Worm (Caenorhabditis elegans) whole organism, L4 larva: ENCODE measurements around the gene wapl-1.

Experiments
- F26F4.8 ChIP-seq: fragments of 200-800 bp; sonication (Bioruptor generic); conservative IDR thresholded peaks from 2 replicates; pipeline ENCODE4 v1.3.6; 2022; ENCODE audit warnings: missing genetic modification characterization, missing compliant biosample characterization
- F37D6.2 ChIP-seq: sonication (generic microtip); optimal IDR thresholded peaks from 2 replicates; lab custom pipeline; 2016; ENCODE audit warnings: mild to moderate bottlenecking, missing genetic modification characterization, missing compliant biosample characterization
- Y48G9A.11 ChIP-seq: fragments of 200-800 bp; sonication (Bioruptor generic); IDR thresholded peaks from 2 replicates; pipeline ENCODE4 v1.3.6; 2022; ENCODE audit warnings: missing genetic modification reagents, missing genetic modification characterization, missing compliant biosample characterization
- Y5F2A.4 ChIP-seq: fragments of 200-800 bp; sonication (Bioruptor generic); optimal IDR thresholded peaks from 2 replicates; lab custom pipeline; 2018; ENCODE audit warnings: mild to moderate bottlenecking, missing genetic modification characterization, missing compliant biosample characterization
- Y75B8A.6 ChIP-seq: fragments of 200-800 bp; sonication (Bioruptor generic); IDR thresholded peaks from 2 replicates; pipeline ENCODE4 v1.3.6; 2022; ENCODE audit warnings: missing genetic modification reagents, missing genetic modification characterization, missing compliant biosample characterization
- ZK546.5 ChIP-seq, 2 experiments: sonication (generic microtip); optimal IDR thresholded peaks; 2 replicates each; lab custom pipeline; 2017; ENCODE audit warnings: missing biosample characterization in 2 of 2, missing genetic modification characterization in 2 of 2
- aly-2 ChIP-seq: sonication (generic microtip); optimal IDR thresholded peaks from 2 replicates; lab custom pipeline; 2018; ENCODE audit warnings: missing biosample characterization, missing genetic modification characterization
- ceh-82 ChIP-seq: sonication (generic microtip); optimal IDR thresholded peaks from 2 replicates; lab custom pipeline; 2017; ENCODE audit warnings: missing biosample characterization, missing genetic modification characterization
- daf-19 ChIP-seq: fragments of 200-800 bp; sonication (Bioruptor generic); conservative IDR thresholded peaks from 2 replicates; pipeline ENCODE4 v1.3.6; 2022; ENCODE audit warnings: missing genetic modification characterization, missing compliant biosample characterization
- daf-8 ChIP-seq: fragments of 200-800 bp; sonication (Bioruptor generic); IDR thresholded peaks from 2 replicates; pipeline ENCODE4 v1.3.6; 2022; ENCODE audit warnings: missing genetic modification characterization, missing compliant biosample characterization
- egl-27 ChIP-seq: sonication (generic microtip); optimal IDR thresholded peaks from 3 replicates; lab custom pipeline; 2017; ENCODE audit warnings: missing biosample characterization, missing genetic modification reagents, missing genetic modification characterization
- fkh-10 ChIP-seq: fragments of 150-350 bp; optimal IDR thresholded peaks from 2 replicates; lab custom pipeline; 2014; ENCODE audit warnings: missing biosample characterization, missing genetic modification reagents, missing genetic modification characterization
- fos-1 ChIP-seq: fragments of 150-350 bp; optimal IDR thresholded peaks from 2 replicates; lab custom pipeline; 2014; ENCODE audit warnings: missing biosample characterization, missing genetic modification characterization
- hif-1 ChIP-seq, 2 experiments: sonication (generic microtip); optimal IDR thresholded peaks; 2 replicates each; lab custom pipeline; 2016 to 2017; ENCODE audit warnings: missing compliant biosample characterization in 2 of 2, missing genetic modification characterization in 2 of 2, missing genetic modification reagents in 2 of 2, missing genotype in 2 of 2, mild to moderate bottlenecking in 1 of 2
- hlh-11 ChIP-seq: fragments of 200-800 bp; sonication (Bioruptor generic); optimal IDR thresholded peaks from 2 replicates; lab custom pipeline; 2018; ENCODE audit warnings: mild to moderate bottlenecking, missing genetic modification characterization, missing compliant biosample characterization
- hlh-30 ChIP-seq: sonication (generic microtip); optimal IDR thresholded peaks from 2 replicates; lab custom pipeline; 2017; ENCODE audit warnings: antibody characterized with exemption, mild to moderate bottlenecking, missing genetic modification characterization, missing compliant biosample characterization; ENCODE audit not compliant: insufficient read depth
- hmg-1.1 ChIP-seq: fragments of 200-800 bp; sonication (Bioruptor generic); IDR thresholded peaks from 2 replicates; pipeline ENCODE4 v1.3.6; 2022; ENCODE audit warnings: missing genetic modification reagents, missing genetic modification characterization, missing compliant biosample characterization
- lsy-2 ChIP-seq, 2 experiments: fragments of 150-350 bp in 1 of 2; sonication (generic microtip) in 1 of 2; optimal IDR thresholded peaks; 2 replicates each; lab custom pipeline; 2014 to 2017; ENCODE audit warnings: missing biosample characterization in 2 of 2, missing genetic modification characterization in 2 of 2
- mep-1 ChIP-seq: fragments of 150-350 bp; sonication (generic microtip); optimal IDR thresholded peaks from 3 replicates; lab custom pipeline; 2014; ENCODE audit warnings: missing biosample characterization, missing genetic modification characterization
- mxl-2 ChIP-seq: fragments of 200-800 bp; sonication (Bioruptor generic); conservative IDR thresholded peaks from 2 replicates; pipeline ENCODE4 v1.3.6; 2022; ENCODE audit warnings: missing genetic modification reagents, missing genetic modification characterization, missing compliant biosample characterization
- nhr-10 ChIP-seq: fragments of 150-350 bp; optimal IDR thresholded peaks from 2 replicates; lab custom pipeline; 2014; ENCODE audit warnings: missing biosample characterization, missing genetic modification characterization
- nhr-102 ChIP-seq: sonication (generic microtip); optimal IDR thresholded peaks from 2 replicates; lab custom pipeline; 2016; ENCODE audit warnings: mild to moderate bottlenecking, missing genetic modification characterization, moderate library complexity, missing compliant biosample characterization
- nhr-237 ChIP-seq: sonication (generic microtip); optimal IDR thresholded peaks from 2 replicates; lab custom pipeline; 2017; ENCODE audit warnings: missing biosample characterization, missing genetic modification characterization
- nhr-6 ChIP-seq: fragments of 150-350 bp; optimal IDR thresholded peaks from 2 replicates; lab custom pipeline; 2014; ENCODE audit warnings: missing biosample characterization, missing genetic modification characterization
- php-3 ChIP-seq: fragments of 200-800 bp; sonication (Bioruptor generic); IDR thresholded peaks from 2 replicates; pipeline ENCODE4 v1.3.6; 2022; ENCODE audit warnings: missing genetic modification reagents, missing genetic modification characterization, missing compliant biosample characterization
- rbr-2 ChIP-seq: sonication (generic microtip); optimal IDR thresholded peaks from 2 replicates; lab custom pipeline; 2016; ENCODE audit warnings: missing genotype, missing genetic modification characterization, missing compliant biosample characterization
- sdz-12 ChIP-seq: fragments of 200-800 bp; sonication (Bioruptor generic); optimal IDR thresholded peaks from 2 replicates; lab custom pipeline; 2018; ENCODE audit warnings: mild to moderate bottlenecking, missing genetic modification characterization, missing compliant biosample characterization
- snpc-4 ChIP-seq: fragments of 150-350 bp; optimal IDR thresholded peaks from 2 replicates; lab custom pipeline; 2014; ENCODE audit warnings: missing biosample characterization, missing genetic modification characterization
- spr-1 ChIP-seq: sonication (generic microtip); optimal IDR thresholded peaks from 2 replicates; lab custom pipeline; 2016; ENCODE audit warnings: mild to moderate bottlenecking, missing genetic modification characterization, missing compliant biosample characterization
- spr-3 ChIP-seq: fragments of 200-800 bp; sonication (Bioruptor generic); optimal IDR thresholded peaks from 2 replicates; lab custom pipeline; 2018; ENCODE audit warnings: mild to moderate bottlenecking, missing genetic modification characterization, missing compliant biosample characterization
- unc-130 ChIP-seq: sonication (generic microtip); optimal IDR thresholded peaks from 2 replicates; lab custom pipeline; 2016; ENCODE audit warnings: missing genetic modification reagents, missing genetic modification characterization, missing compliant biosample characterization
- unc-39 ChIP-seq: sonication (generic microtip); optimal IDR thresholded peaks from 2 replicates; lab custom pipeline; 2017; ENCODE audit warnings: missing biosample characterization, missing genetic modification characterization
- unc-62 ChIP-seq, 3 experiments: fragments of 150-350 bp in 1 of 3; sonication (generic microtip); optimal IDR thresholded peaks in 2 of 3; peaks in 1 of 3; 1 replicate in 1 of 3; 2 replicates in 2 of 3; lab custom pipeline; 2014 to 2017; ENCODE audit warnings: missing biosample characterization in 3 of 3, missing genetic modification characterization in 3 of 3, missing genetic modification reagents in 3 of 3, missing genotype in 1 of 3
- vab-7 ChIP-seq: fragments of 200-800 bp; sonication (Bioruptor generic); IDR thresholded peaks from 2 replicates; pipeline ENCODE4 v1.3.6; 2022; ENCODE audit warnings: missing genetic modification reagents, missing genetic modification characterization, missing compliant biosample characterization
- zag-1 ChIP-seq: fragments of 150-350 bp; optimal IDR thresholded peaks from 2 replicates; lab custom pipeline; 2014; ENCODE audit warnings: missing biosample characterization, missing genetic modification characterization
- zip-11 ChIP-seq: fragments of 200-800 bp; sonication (Bioruptor generic); IDR thresholded peaks from 2 replicates; pipeline ENCODE4 v1.3.6; 2022; ENCODE audit warnings: missing genetic modification characterization, missing compliant biosample characterization

The wapl-1 gene

ce11 chrIV:4468046-4468727, 22.6 kb upstream of the wapl-1 start (continued):
- TF ChIP-seq vab-7 (0 out of 2 replicates have a peak, but pooled peaks have one; percentile 4), rbr-2 (tag; lab: Kevin White, UChicago) (peak; percentile 37), ceh-82 (tag; lab: Kevin White, UChicago) (no peak), hlh-30 (tag; lab: Kevin White, UChicago) (peak; percentile 11), mxl-2 (GFP tag; lab: Robert Waterston, UW) (no peak), aly-2 (tag; lab: Kevin White, UChicago) (no peak), ZK546.5 (tag; optimal IDR thresholded peaks at IDR 0.05; lab: Kevin White, UChicago) (no peak), snpc-4 (tag; lab: Kevin White, UChicago) (no peak), F26F4.8 (GFP tag; lab: Robert Waterston, UW) (no peak), spr-1 (peak; percentile 33), F37D6.2 (tag; lab: Kevin White, UChicago) (no peak)

- TF ChIP-seq sdz-12 (GFP tag; lab: Kevin White, UChicago) (no peak), daf-19 (GFP tag; lab: Robert Waterston, UW) (no peak), hif-1 (tag; optimal IDR thresholded peaks at IDR 0.05; lab: Kevin White, UChicago) (no peak), unc-130 (GFP tag; lab: Kevin White, UChicago) (no peak), zag-1 (tag; lab: Kevin White, UChicago) (no peak), nhr-10 (tag; lab: Kevin White, UChicago) (no peak), fkh-10 (GFP tag; lab: Kevin White, UChicago) (no peak), aly-2 (tag; lab: Kevin White, UChicago) (no peak), egl-27 (no peak), nhr-6 (no peak), hlh-30 (tag; lab: Kevin White, UChicago) (no peak), hmg-1.1 (GFP tag; lab: Robert Waterston, UW) (no peak), spr-3 (no peak), Y75B8A.6 (GFP tag; lab: Robert Waterston, UW) (no peak), unc-39 (no peak), zip-11 (GFP tag; lab: Robert Waterston, UW) (no peak), hlh-11 (no peak), daf-8 (GFP tag; lab: Robert Waterston, UW) (no peak)
These were observed 19.6 kb upstream of the wapl-1 start, which contains the start of gene M01H9.5 for ce11 chrIV:4465184-4465583. TSS of gene M01H9.5 (plus strand) at chrIV:4465484.

- TF ChIP-seq hlh-30 (tag; lab: Kevin White, UChicago), result peak; percentile 38
- TF ChIP-seq unc-62 (GFP tag; optimal IDR thresholded peaks at IDR 0.05 in 1 of 2; lab: Kevin White, UChicago), result no peak
- no peak for TF ChIP-seq unc-62 (tag; optimal IDR thresholded peaks at IDR 0.05; lab: Kevin White, UChicago)
- no peak for TF ChIP-seq ZK546.5 (tag; optimal IDR thresholded peaks at IDR 0.05; lab: Kevin White, UChicago)
These were observed 17.6 kb upstream of the wapl-1 start, which contains the start of gene M01H9.2 for ce11 chrIV:4463132-4463531. TSS of gene M01H9.2 (minus strand) at chrIV:4463232.

DNA sequence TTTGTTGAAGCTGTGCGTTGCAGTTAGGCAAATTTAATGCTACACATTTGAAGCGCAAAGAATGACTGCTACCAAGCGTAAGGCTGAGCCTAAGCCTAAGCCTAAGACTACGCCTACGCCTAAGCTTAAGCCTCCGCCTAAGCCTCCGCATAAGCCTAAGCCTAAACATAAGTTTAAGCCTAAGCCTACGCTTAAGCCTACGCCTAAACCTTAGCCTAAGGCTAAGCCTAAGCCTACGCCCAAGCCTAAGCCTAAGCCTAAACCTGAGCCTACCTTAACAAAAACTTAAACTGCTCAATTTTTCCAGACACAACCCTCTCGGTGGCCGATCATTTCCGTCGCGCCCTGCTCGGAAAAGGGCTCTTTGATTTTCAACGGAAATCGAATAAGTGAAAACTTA, 13.8 kb upstream of the wapl-1 start:
- TF ChIP-seq lsy-2 (tag; optimal IDR thresholded peaks at IDR 0.05; lab: Kevin White, UChicago) (no peak), Y5F2A.4 (GFP tag; lab: Kevin White, UChicago) (no peak), Y48G9A.11 (0 out of 2 replicates have a peak, but pooled peaks have one; percentile 4), spr-1 (no peak), fos-1 (tag; lab: Kevin White, UChicago) (no peak), nhr-102 (no peak), php-3 (GFP tag; lab: Robert Waterston, UW) (no peak), nhr-237 (tag; lab: Kevin White, UChicago) (no peak), mep-1 (tag; lab: Kevin White, UChicago) (no peak)
